Worm (Caenorhabditis elegans) whole organism, early embryonic: ENCODE results near the gene K08B12.3.

ENCODE experiments used
- B0310.2 ChIP-seq: sonication (generic microtip); optimal IDR thresholded peaks from 2 replicates; lab custom pipeline; 2016; ENCODE audit warnings: mild to moderate bottlenecking, missing genetic modification characterization, missing compliant biosample characterization
- F13C5.2 ChIP-seq: sonication (generic microtip); optimal IDR thresholded peaks from 2 replicates; lab custom pipeline; 2017; ENCODE audit warnings: mild to moderate bottlenecking, missing genetic modification characterization, inconsistent platforms, missing compliant biosample characterization
- aly-1 ChIP-seq: sonication (generic microtip); optimal IDR thresholded peaks from 2 replicates; lab custom pipeline; 2016; ENCODE audit warnings: missing genetic modification characterization, missing compliant biosample characterization
- ama-1 ChIP-seq: fragments of 150-350 bp; optimal IDR thresholded peaks from 2 replicates; lab custom pipeline; 2014
- ceh-36 ChIP-seq: sonication (generic microtip); optimal IDR thresholded peaks from 2 replicates; lab custom pipeline; 2016; ENCODE audit warnings: missing genetic modification characterization, inconsistent platforms, missing compliant biosample characterization
- ets-7 ChIP-seq: sonication (generic microtip); optimal IDR thresholded peaks from 2 replicates; lab custom pipeline; 2016; ENCODE audit warnings: missing genotype, missing genetic modification characterization, missing compliant biosample characterization
- flt-1 ChIP-seq: fragments of 200-800 bp; sonication (Bioruptor generic); IDR thresholded peaks from 2 replicates; pipeline ENCODE4 v1.3.6; 2022; ENCODE audit warnings: missing genetic modification characterization, missing compliant biosample characterization
- hmbx-1 ChIP-seq: sonication (generic microtip); optimal IDR thresholded peaks from 2 replicates; lab custom pipeline; 2016; ENCODE audit warnings: mild to moderate bottlenecking, missing genetic modification characterization, missing compliant biosample characterization
- pes-1 ChIP-seq: fragments of 200-800 bp; sonication (Bioruptor generic); IDR thresholded peaks from 2 replicates; pipeline ENCODE4 v1.3.6; 2022; ENCODE audit warnings: missing genetic modification reagents, missing genetic modification characterization, missing compliant biosample characterization
- scrt-1 ChIP-seq: fragments of 200-800 bp; sonication (Bioruptor generic); IDR thresholded peaks from 2 replicates; pipeline ENCODE4 v1.3.6; 2022; ENCODE audit warnings: missing genetic modification characterization, missing compliant biosample characterization
- sea-1 ChIP-seq: fragments of 200-800 bp; sonication (Bioruptor generic); conservative IDR thresholded peaks from 2 replicates; pipeline ENCODE4 v1.3.6; 2022; ENCODE audit warnings: missing genetic modification characterization, missing compliant biosample characterization
- tbx-11 ChIP-seq: fragments of 200-800 bp; sonication (Bioruptor generic); IDR thresholded peaks from 2 replicates; pipeline ENCODE4 v1.3.6; 2022; ENCODE audit warnings: missing genetic modification characterization, missing compliant biosample characterization
- tbx-37 ChIP-seq: fragments of 200-800 bp; sonication (Bioruptor generic); conservative IDR thresholded peaks from 2 replicates; pipeline ENCODE4 v1.3.6; 2022; ENCODE audit warnings: missing genetic modification reagents, missing genetic modification characterization, missing compliant biosample characterization
- tra-4 ChIP-seq: sonication (generic microtip); optimal IDR thresholded peaks from 2 replicates; lab custom pipeline; 2017; ENCODE audit warnings: missing genetic modification characterization, missing compliant biosample characterization

DNA sequence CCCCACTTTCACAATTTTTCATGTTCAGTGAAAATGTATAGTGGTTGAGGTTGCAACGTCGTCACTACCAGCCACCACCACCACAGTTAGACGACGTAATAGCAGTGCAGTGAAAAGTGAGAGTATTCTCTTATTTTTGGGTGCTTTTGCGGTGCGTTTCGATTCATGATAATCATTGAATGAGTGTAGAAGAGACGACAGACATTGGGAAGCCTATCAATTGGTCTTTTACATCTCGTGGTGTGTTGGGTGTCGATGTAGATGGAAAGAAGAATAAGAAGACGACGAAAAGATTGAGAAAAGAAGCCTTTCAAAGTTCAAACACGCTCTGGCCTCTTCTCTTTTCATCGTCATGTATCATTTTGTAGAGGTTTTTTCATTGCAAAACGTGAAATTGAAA is 4.9 kb downstream of the K08B12.3 start:
- TF ChIP-seq aly-1 (tag; lab: Kevin White, UChicago) (no peak), ets-7 (no peak), B0310.2 (tag; lab: Kevin White, UChicago) (no peak), tbx-37 (GFP tag; lab: Robert Waterston, UW) (no peak), ama-1 (lab: Kevin White, UChicago) (no peak), tbx-11 (GFP tag; lab: Robert Waterston, UW) (no peak), pes-1 (no peak), ceh-36 (tag; lab: Kevin White, UChicago) (no peak), tra-4 (tag; lab: Kevin White, UChicago) (no peak), flt-1 (no peak), sea-1 (GFP tag; lab: Robert Waterston, UW) (no peak), hmbx-1 (tag; lab: Kevin White, UChicago) (no peak), scrt-1 (GFP tag; lab: Robert Waterston, UW) (no peak), F13C5.2 (tag; lab: Kevin White, UChicago) (no peak)
